Fruit fly (Drosophila melanogaster): ENCODE results near the gene CG7900.

Gene CG7900

DNA sequence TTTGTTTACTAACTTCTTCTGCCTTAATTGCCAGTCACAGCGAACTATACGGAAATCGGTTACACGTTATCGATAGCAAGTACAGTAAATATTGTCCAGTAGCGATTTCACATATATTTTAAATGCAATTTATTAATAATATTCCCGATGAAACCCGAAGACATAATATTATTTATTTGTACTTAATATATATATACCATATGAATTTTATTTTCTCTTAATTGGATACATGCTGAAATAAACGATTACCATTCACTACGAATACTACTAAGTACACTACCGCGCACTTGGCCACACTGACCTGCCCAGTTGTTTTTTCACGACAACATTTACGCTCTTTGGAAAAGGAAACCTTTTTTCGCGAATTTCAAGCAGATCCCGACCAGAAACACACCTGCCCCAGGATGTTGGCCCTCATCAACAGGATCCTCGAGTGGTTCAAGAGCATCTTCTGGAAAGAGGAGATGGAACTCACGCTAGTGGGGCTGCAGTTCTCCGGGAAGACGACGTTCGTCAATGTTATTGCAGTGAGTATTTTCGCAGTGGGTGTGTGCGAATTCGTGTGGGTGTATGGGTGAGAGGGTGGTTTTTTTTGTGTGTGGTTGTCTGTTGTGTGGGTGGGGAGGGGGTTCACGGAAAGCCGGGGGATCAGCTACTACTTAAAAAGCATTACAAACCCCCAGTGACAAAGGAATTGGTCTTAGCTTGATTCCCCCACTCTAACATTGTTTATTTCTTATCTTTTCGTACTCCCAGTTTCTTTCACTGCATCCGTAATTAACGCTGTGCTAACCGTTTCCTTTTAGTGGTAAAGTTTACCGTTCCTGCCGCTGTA, 32.6 kb downstream of the CG7900 start, which contains the start of the genes CG9667 and Arl8 (continued):
- TF ChIP-seq hkb (optimal IDR thresholded peaks at IDR 0.05) (no peak), hkb (GFP tag; IDR thresholded peaks at IDR 0.05) (peak; percentile 42; the same call in 1 of the 2 replicates), mld (GFP tag; IDR thresholded peaks at IDR 0.05; ENCODE audit: partially characterized antibody) (0 out of 3 replicates have a peak, but pooled peaks have one; percentile 41), dpn (GFP tag; optimal IDR thresholded peaks at IDR 0.05) (peak in 1 of 2 experiments; percentile 70), trem (tag; optimal IDR thresholded peaks at IDR 0.05) (peak; percentile 78), CG9817 (tag; optimal IDR thresholded peaks at IDR 0.05) (peak; percentile 76), gce (GFP tag; IDR thresholded peaks at IDR 0.05) (no peak), CG34376 (GFP tag; optimal IDR thresholded peaks at IDR 0.05) (peak; percentile 56), CG10979 (tag; optimal IDR thresholded peaks at IDR 0.05) (peak; percentile 31), CG12942 (GFP tag; optimal IDR thresholded peaks at IDR 0.05) (peak; percentile 44), CG15269 (tag; optimal IDR thresholded peaks at IDR 0.05) (peak; percentile 66), Xbp1 (GFP tag; optimal IDR thresholded peaks at IDR 0.05) (peak; percentile 69), CG16815 (GFP tag; optimal IDR thresholded peaks at IDR 0.05) (peak; percentile 8), CG7928 (GFP tag; optimal IDR thresholded peaks at IDR 0.05) (peak; percentile 7), B-H2 (GFP tag; optimal IDR thresholded peaks at IDR 0.05) (peak; percentile 54), CG10959 (GFP tag; IDR thresholded peaks at IDR 0.05) (peak; percentile 35; the same call in 1 of the 2 replicates), bsh (GFP tag; optimal IDR thresholded peaks at IDR 0.05) (peak in 1 of 2 experiments; percentile 68), CG7786 (GFP tag; optimal IDR thresholded peaks at IDR 0.05) (no peak), CG11093 (GFP tag; IDR thresholded peaks at IDR 0.05) (0 out of 3 replicates have a peak, but pooled peaks have one; percentile 26), CG8359 (GFP tag; optimal IDR thresholded peaks at IDR 0.05; ENCODE audit: borderline replicate concordance) (no peak), gcm (GFP tag; optimal IDR thresholded peaks at IDR 0.05) (peak; percentile 31), chm (GFP tag; IDR thresholded peaks at IDR 0.05) (0 out of 2 replicates have a peak, but pooled peaks have one; percentile 11), CG10654 (GFP tag; optimal IDR thresholded peaks at IDR 0.05) (peak; percentile 66), BEAF-32 (GFP tag; optimal IDR thresholded peaks at IDR 0.05) (peak; percentile 65), CG3281 (GFP tag; optimal IDR thresholded peaks at IDR 0.05) (peak; percentile 53), CG1792 (GFP tag; optimal IDR thresholded peaks at IDR 0.05) (no peak), CG9215 (GFP tag; IDR thresholded peaks at IDR 0.05) (peak; percentile 68), bab2 (GFP tag; optimal IDR thresholded peaks at IDR 0.05) (peak; percentile 25), CG18619 (GFP tag; optimal IDR thresholded peaks at IDR 0.05) (peak; percentile 37), Taf1 (GFP tag; IDR thresholded peaks at IDR 0.05) (0 out of 2 replicates have a peak, but pooled peaks have one; percentile 34), CG14441 (GFP tag; IDR thresholded peaks at IDR 0.05) (peak; percentile 73), CG32532 (GFP tag; IDR thresholded peaks at IDR 0.05) (peak; percentile 86), maf-S (GFP tag; optimal IDR thresholded peaks at IDR 0.05) (no peak), Sin3A (optimal IDR thresholded peaks at IDR 0.05) (peak; percentile 47), Dref (GFP tag; IDR thresholded peaks at IDR 0.05) (peak; percentile 75), CG12659 (GFP tag; optimal IDR thresholded peaks at IDR 0.05) (peak; percentile 86), Myb (GFP tag; optimal IDR thresholded peaks at IDR 0.05) (no peak), CG7271 (tag; optimal IDR thresholded peaks at IDR 0.05) (no peak), Bdp1 (GFP tag; optimal IDR thresholded peaks at IDR 0.05) (no peak), CG5180 (GFP tag; optimal IDR thresholded peaks at IDR 0.05) (no peak), cwo (GFP tag; optimal IDR thresholded peaks at IDR 0.05) (peak; percentile 15), CG14667 (GFP tag; IDR thresholded peaks at IDR 0.05) (peak; percentile 65), Ets97D (GFP tag; optimal IDR thresholded peaks at IDR 0.05) (peak; percentile 38), Mrtf (GFP tag; IDR thresholded peaks at IDR 0.05) (0 out of 3 replicates have a peak, but pooled peaks have one; percentile 21), Ptx1 (GFP tag; IDR thresholded peaks at IDR 0.05) (peak; percentile 78), chinmo (GFP tag; IDR thresholded peaks at IDR 0.05; ENCODE audit: partially characterized antibody) (peak; percentile 61; the same call in 1 of the 4 replicates), emc (GFP tag; optimal IDR thresholded peaks at IDR 0.05) (no peak), pzg (GFP tag; optimal IDR thresholded peaks at IDR 0.05) (peak; percentile 67)

Data from whole organism, embryonic.